Fruit fly (Drosophila melanogaster): ENCODE results near the gene Spn28Da.

Spn28Da gene

DNA sequence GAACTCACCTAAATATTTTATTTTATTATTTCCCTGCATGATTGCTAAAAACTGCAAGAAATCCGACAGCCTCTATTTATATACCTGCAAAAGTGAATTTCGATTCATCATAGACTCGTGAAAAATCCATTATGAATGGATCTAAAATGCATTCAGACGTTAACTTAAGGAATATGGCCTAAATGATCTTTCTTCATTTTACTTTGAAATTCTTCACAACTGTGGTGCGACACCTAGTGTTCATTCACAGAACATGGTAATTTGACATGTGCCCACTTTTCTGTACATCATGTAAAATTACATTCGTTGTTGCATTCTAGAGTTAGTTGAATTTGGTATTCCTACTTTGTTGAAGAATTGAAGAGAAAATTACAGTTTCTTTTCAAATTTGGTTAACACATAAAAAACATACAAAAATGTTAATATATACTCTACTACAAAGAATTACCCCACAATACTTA, 1.8 kb upstream of the Spn28Da start, which contains the start of gene Spn28Db:
TSS of gene Spn28Db (minus strand) at position 51 of the 461 bp plus-strand sequence.
- TF ChIP-seq CG13624 (GFP tag; optimal IDR thresholded peaks at IDR 0.05) (peak; percentile 34), sob (GFP tag; IDR thresholded peaks at IDR 0.05) (peak; percentile 58; the same call in 1 of the 2 replicates), D19A (tag; optimal IDR thresholded peaks at IDR 0.05) (peak; percentile 3), pita (GFP tag; optimal IDR thresholded peaks at IDR 0.05) (peak; percentile 50), stwl (tag; optimal IDR thresholded peaks at IDR 0.05) (peak; percentile 93), p53 (GFP tag; optimal IDR thresholded peaks at IDR 0.05) (no peak), Hr39 (optimal IDR thresholded peaks at IDR 0.05) (no peak), chn (GFP tag; optimal IDR thresholded peaks at IDR 0.05) (peak; percentile 2), CG7839 (tag; optimal IDR thresholded peaks at IDR 0.05) (peak; percentile 37), CG10267 (tag; optimal IDR thresholded peaks at IDR 0.05) (peak; percentile 22), phol (tag; optimal IDR thresholded peaks at IDR 0.05) (peak; percentile 11), Med (GFP tag) (peak; percentile 80), Myb (GFP tag; optimal IDR thresholded peaks at IDR 0.05) (peak; percentile 76), CG13123 (GFP tag; optimal IDR thresholded peaks at IDR 0.05) (peak; percentile 1), CG3163 (GFP tag; optimal IDR thresholded peaks at IDR 0.05) (peak; percentile 41), trem (tag; optimal IDR thresholded peaks at IDR 0.05) (no peak), Side (GFP tag; optimal IDR thresholded peaks at IDR 0.05) (peak; percentile 26), gsb-n (tag; optimal IDR thresholded peaks at IDR 0.05) (peak; percentile 1), CG6791 (GFP tag; IDR thresholded peaks at IDR 0.05; ENCODE audit: partially characterized antibody) (peak; percentile 72), lola (GFP tag; optimal IDR thresholded peaks at IDR 0.05) (peak in 1 of 3 experiments; percentile 2), Ets97D (GFP tag; optimal IDR thresholded peaks at IDR 0.05) (peak; percentile 1), Dp (GFP tag; optimal IDR thresholded peaks at IDR 0.05) (peak; percentile 9), CG1603 (tag; optimal IDR thresholded peaks at IDR 0.05) (peak; percentile 52), zfh2 (GFP tag; optimal IDR thresholded peaks at IDR 0.05) (peak; percentile 12), CG14710 (tag; optimal IDR thresholded peaks at IDR 0.05) (peak; percentile 9), CG42726 (GFP tag; IDR thresholded peaks at IDR 0.05; ENCODE audit: partially characterized antibody) (peak; percentile 62), CG2678 (tag; optimal IDR thresholded peaks at IDR 0.05) (no peak), CG4617 (GFP tag; optimal IDR thresholded peaks at IDR 0.05; ENCODE audit: borderline replicate concordance) (no peak), CG9215 (GFP tag; IDR thresholded peaks at IDR 0.05) (no peak), CG16813 (GFP tag; IDR thresholded peaks at IDR 0.05; ENCODE audit: partially characterized antibody) (peak; percentile 69), CG2199 (GFP tag; IDR thresholded peaks at IDR 0.05) (peak; percentile 98), Dip3 (GFP tag; optimal IDR thresholded peaks at IDR 0.05) (peak; percentile 53), pho (GFP tag; optimal IDR thresholded peaks at IDR 0.05) (peak; percentile 33), CG2712 (tag; optimal IDR thresholded peaks at IDR 0.05) (peak; percentile 38), Lim3 (GFP tag; IDR thresholded peaks at IDR 0.05) (no peak), CG2120 (GFP tag; optimal IDR thresholded peaks at IDR 0.05) (peak; percentile 27), Dek (tag; optimal IDR thresholded peaks at IDR 0.05) (peak; percentile 4), CG10147 (GFP tag; optimal IDR thresholded peaks at IDR 0.05) (no peak), slp2 (GFP tag; optimal IDR thresholded peaks at IDR 0.05) (no peak), CG7786 (GFP tag; optimal IDR thresholded peaks at IDR 0.05) (no peak), CG31365 (tag; optimal IDR thresholded peaks at IDR 0.05) (peak; percentile 22), nau (GFP tag; optimal IDR thresholded peaks at IDR 0.05) (no peak), CG31388 (GFP tag; optimal IDR thresholded peaks at IDR 0.05) (peak; percentile 3), CG8290 (GFP tag; optimal IDR thresholded peaks at IDR 0.05) (peak; percentile 6), CG8290 (tag; optimal IDR thresholded peaks at IDR 0.05) (no peak), tll (GFP tag; optimal IDR thresholded peaks at IDR 0.05) (no peak), CG30403 (GFP tag; optimal IDR thresholded peaks at IDR 0.05) (peak; percentile 25), CG17829 (tag; optimal IDR thresholded peaks at IDR 0.05) (peak; percentile 5), B-H2 (GFP tag; optimal IDR thresholded peaks at IDR 0.05) (peak; percentile 20), CG10959 (GFP tag; IDR thresholded peaks at IDR 0.05) (no peak), CG11504 (tag; optimal IDR thresholded peaks at IDR 0.05) (peak; percentile 66)

All from whole organism, embryonic.